ENCODE assay signal across 3 fruit fly cellular contexts in genomic region chr2L:17449608-17450504, dm6.
TF ChIP-seq lines count a peak whose summit lies in the region.

dl (minus strand) TSS chr2L:17450364.

TF ChIP-seq in whole organism, embryonic, 481 proteins besides CTCF, POLR2A, EP300 and RAD21 (continued from another document and continues in another):
- TF ChIP-seq chn (GFP tag; optimal IDR thresholded peaks at IDR 0.05; lab: Kevin White, UChicago) (no peak), CG6683 (GFP tag; optimal IDR thresholded peaks at IDR 0.05; lab: Kevin White, UChicago) (no peak), odd (GFP tag; optimal IDR thresholded peaks at IDR 0.05; lab: Kevin White, UChicago) (no peak), cato (GFP tag; optimal IDR thresholded peaks at IDR 0.05; lab: Kevin White, UChicago; ENCODE audit: borderline replicate concordance) (no peak), Ada2b (GFP tag; IDR thresholded peaks at IDR 0.05; lab: Robert Waterston, UW) (no peak), phol (tag; optimal IDR thresholded peaks at IDR 0.05; lab: Kevin White, UChicago) (no peak), wek (GFP tag; optimal IDR thresholded peaks at IDR 0.05; lab: Kevin White, UChicago) (no peak), cas (GFP tag; IDR thresholded peaks at IDR 0.05; lab: Robert Waterston, UW) (no peak), esg (GFP tag; conservative IDR thresholded peaks at IDR 0.05; lab: Robert Waterston, UW) (no peak), Mes4 (GFP tag; optimal IDR thresholded peaks at IDR 0.05; lab: Kevin White, UChicago) (no peak), ato (GFP tag; IDR thresholded peaks at IDR 0.05; lab: Robert Waterston, UW; ENCODE audit: partially characterized antibody) (peak; percentile 35; the same call in 1 of the 2 replicates), Mrtf (GFP tag; IDR thresholded peaks at IDR 0.05; lab: Robert Waterston, UW) (no peak), CHES-1-like (GFP tag; optimal IDR thresholded peaks at IDR 0.05; lab: Kevin White, UChicago) (no peak), zfh2 (GFP tag; optimal IDR thresholded peaks at IDR 0.05; lab: Kevin White, UChicago) (no peak), gsb-n (tag; optimal IDR thresholded peaks at IDR 0.05; lab: Kevin White, UChicago) (no peak), stwl (tag; optimal IDR thresholded peaks at IDR 0.05; lab: Kevin White, UChicago) (peak; percentile 24), slp2 (GFP tag; optimal IDR thresholded peaks at IDR 0.05; lab: Kevin White, UChicago) (no peak), Oaz (GFP tag; IDR thresholded peaks at IDR 0.05; lab: Robert Waterston, UW) (no peak), Sox100B (GFP tag; optimal IDR thresholded peaks at IDR 0.05; lab: Kevin White, UChicago) (no peak), CG8359 (GFP tag; optimal IDR thresholded peaks at IDR 0.05; lab: Kevin White, UChicago; ENCODE audit: borderline replicate concordance) (no peak), Hand (GFP tag; optimal IDR thresholded peaks at IDR 0.05; lab: Kevin White, UChicago) (no peak), CG6813 (GFP tag; optimal IDR thresholded peaks at IDR 0.05; lab: Kevin White, UChicago) (no peak), CG10979 (tag; optimal IDR thresholded peaks at IDR 0.05; lab: Kevin White, UChicago) (no peak), cwo (GFP tag; optimal IDR thresholded peaks at IDR 0.05; lab: Kevin White, UChicago) (no peak), gcm2 (GFP tag; optimal IDR thresholded peaks at IDR 0.05; lab: Kevin White, UChicago) (no peak), Scr (GFP tag; IDR thresholded peaks at IDR 0.05; lab: Robert Waterston, UW; ENCODE audit: partially characterized antibody) (peak; percentile 35; the same call in 1 of the 2 replicates), Stat92E (GFP tag; optimal IDR thresholded peaks at IDR 0.05; lab: Kevin White, UChicago) (no peak), repo (GFP tag; optimal IDR thresholded peaks at IDR 0.05; lab: Kevin White, UChicago) (peak; percentile 5), CG31224 (GFP tag; IDR thresholded peaks at IDR 0.05; lab: Robert Waterston, UW) (no peak), CG1647 (GFP tag; optimal IDR thresholded peaks at IDR 0.05; lab: Kevin White, UChicago) (no peak), Ets65A (GFP tag; lab: Kevin White, UChicago) (no peak), Max (GFP tag; optimal IDR thresholded peaks at IDR 0.05; lab: Kevin White, UChicago) (no peak), CG3838 (GFP tag; optimal IDR thresholded peaks at IDR 0.05; lab: Kevin White, UChicago) (no peak), CG12219 (GFP tag; optimal IDR thresholded peaks at IDR 0.05; lab: Kevin White, UChicago) (no peak), HLH4C (GFP tag; IDR thresholded peaks at IDR 0.05; lab: Robert Waterston, UW; ENCODE audit: partially characterized antibody) (peak; percentile 39; the same call in 1 of the 3 replicates), pb (GFP tag; optimal IDR thresholded peaks at IDR 0.05; lab: Kevin White, UChicago) (no peak), unpg (GFP tag; optimal IDR thresholded peaks at IDR 0.05; lab: Kevin White, UChicago) (no peak), Doc2 (GFP tag; IDR thresholded peaks at IDR 0.05; lab: Robert Waterston, UW) (no peak), hth (optimal IDR thresholded peaks at IDR 0.05; lab: Kevin White, UChicago) (no peak), chinmo (GFP tag; IDR thresholded peaks at IDR 0.05; lab: Robert Waterston, UW; ENCODE audit: partially characterized antibody) (peak; percentile 85; the same call in 3 of the 4 replicates), Gug (GFP tag; IDR thresholded peaks at IDR 0.05; lab: Robert Waterston, UW) (no peak), CG3065 (GFP tag; optimal IDR thresholded peaks at IDR 0.05; lab: Kevin White, UChicago) (no peak), Usf (GFP tag; optimal IDR thresholded peaks at IDR 0.05; lab: Kevin White, UChicago) (no peak), CG9932 (GFP tag; IDR thresholded peaks at IDR 0.05; lab: Robert Waterston, UW) (peak; percentile 33; the same call in 1 of the 2 replicates)

TF ChIP-seq in whole organism, prepupa, 60 proteins besides CTCF, POLR2A, EP300 and RAD21 (continued from another document):
- TF ChIP-seq lz (GFP tag; optimal IDR thresholded peaks at IDR 0.05; lab: Kevin White, UChicago) = peak; percentile 2
- TF ChIP-seq Gug (GFP tag; IDR thresholded peaks at IDR 0.05; lab: Robert Waterston, UW) = no peak
- peak; percentile 28 for TF ChIP-seq topi (GFP tag; optimal IDR thresholded peaks at IDR 0.05; lab: Kevin White, UChicago)
- TF ChIP-seq Smox (GFP tag; optimal IDR thresholded peaks at IDR 0.05; lab: Kevin White, UChicago) = peak; percentile 49
- peak; percentile 67; the same call in 2 of the 3 replicates for TF ChIP-seq eg (GFP tag; IDR thresholded peaks at IDR 0.05; lab: Robert Waterston, UW)
- peak; percentile 67 for TF ChIP-seq OdsH (GFP tag; optimal IDR thresholded peaks at IDR 0.05; lab: Kevin White, UChicago)
- TF ChIP-seq Sox15 (GFP tag; optimal IDR thresholded peaks at IDR 0.05; lab: Kevin White, UChicago) = peak; percentile 20
- TF ChIP-seq fd85E (GFP tag; optimal IDR thresholded peaks at IDR 0.05; lab: Kevin White, UChicago) = no peak
- peak; percentile 50 for TF ChIP-seq Sox14 (GFP tag; optimal IDR thresholded peaks at IDR 0.05; lab: Kevin White, UChicago)
- TF ChIP-seq svp (GFP tag; lab: Kevin White, UChicago) = peak; percentile 78
- TF ChIP-seq acj6 (GFP tag; optimal IDR thresholded peaks at IDR 0.05; lab: Kevin White, UChicago) = peak; percentile 36
- no peak for TF ChIP-seq CG16779 (tag; optimal IDR thresholded peaks at IDR 0.05; lab: Kevin White, UChicago)
- peak; percentile 43 for TF ChIP-seq CG3919 (GFP tag; optimal IDR thresholded peaks at IDR 0.05; lab: Kevin White, UChicago)
- peak; percentile 91 for TF ChIP-seq CG32006 (GFP tag; optimal IDR thresholded peaks at IDR 0.05; lab: Kevin White, UChicago)
- peak; percentile 9 for TF ChIP-seq Blimp-1 (GFP tag; optimal IDR thresholded peaks at IDR 0.05; lab: Kevin White, UChicago)
- peak; percentile 12 for TF ChIP-seq CG7368 (GFP tag; optimal IDR thresholded peaks at IDR 0.05; lab: Kevin White, UChicago)
- TF ChIP-seq Hr38 (GFP tag; optimal IDR thresholded peaks at IDR 0.05; lab: Kevin White, UChicago) = no peak
- peak; percentile 9 for TF ChIP-seq Sox102F (GFP tag; optimal IDR thresholded peaks at IDR 0.05; lab: Kevin White, UChicago)
- TF ChIP-seq CG6276 (GFP tag; optimal IDR thresholded peaks at IDR 0.05; lab: Kevin White, UChicago) = peak; percentile 75
- TF ChIP-seq CG6854 (GFP tag; optimal IDR thresholded peaks at IDR 0.05; lab: Kevin White, UChicago) = no peak
- TF ChIP-seq CG11762 (GFP tag; optimal IDR thresholded peaks at IDR 0.05; lab: Kevin White, UChicago; ENCODE audit: insufficient read depth) = peak; percentile 33
- TF ChIP-seq CG3032 (tag; optimal IDR thresholded peaks at IDR 0.05; lab: Kevin White, UChicago) = no peak
- peak; percentile 80 for TF ChIP-seq fkh (GFP tag; optimal IDR thresholded peaks at IDR 0.05; lab: Kevin White, UChicago)
- TF ChIP-seq vri (GFP tag; optimal IDR thresholded peaks at IDR 0.05; lab: Kevin White, UChicago) = peak; percentile 72
- peak; percentile 25 for TF ChIP-seq achi (GFP tag; optimal IDR thresholded peaks at IDR 0.05; lab: Kevin White, UChicago)
- TF ChIP-seq CG6792 (GFP tag; optimal IDR thresholded peaks at IDR 0.05; lab: Kevin White, UChicago) = peak; percentile 34
- no peak for TF ChIP-seq CG31627 (GFP tag; optimal IDR thresholded peaks at IDR 0.05; lab: Kevin White, UChicago)
- peak; percentile 2 for TF ChIP-seq CG9139 (GFP tag; optimal IDR thresholded peaks at IDR 0.05; lab: Kevin White, UChicago)
- TF ChIP-seq CG15336 (GFP tag; IDR thresholded peaks at IDR 0.05; lab: Robert Waterston, UW) = peak; percentile 70
- peak; percentile 42 for TF ChIP-seq spab (GFP tag; optimal IDR thresholded peaks at IDR 0.05; lab: Kevin White, UChicago)
- TF ChIP-seq pdm3 (GFP tag; optimal IDR thresholded peaks at IDR 0.05; lab: Kevin White, UChicago) = peak; percentile 76
- peak; percentile 26 for TF ChIP-seq CG10669 (GFP tag; optimal IDR thresholded peaks at IDR 0.05; lab: Kevin White, UChicago)
- TF ChIP-seq esn (GFP tag; optimal IDR thresholded peaks at IDR 0.05; lab: Kevin White, UChicago) = peak; percentile 36
- TF ChIP-seq Eip93F (GFP tag; optimal IDR thresholded peaks at IDR 0.05; lab: Kevin White, UChicago) = no peak
- peak; percentile 65 for TF ChIP-seq net (GFP tag; optimal IDR thresholded peaks at IDR 0.05; lab: Kevin White, UChicago)
- peak in 1 of 2 experiments; percentile 79 for TF ChIP-seq salr (GFP tag; optimal IDR thresholded peaks at IDR 0.05; lab: Kevin White, UChicago)
- peak; percentile 81 for TF ChIP-seq CG8119 (GFP tag; IDR thresholded peaks at IDR 0.05; lab: Robert Waterston, UW)
- peak; percentile 46 for TF ChIP-seq CG6808 (GFP tag; optimal IDR thresholded peaks at IDR 0.05; lab: Kevin White, UChicago)
- TF ChIP-seq CG11902 (GFP tag; optimal IDR thresholded peaks at IDR 0.05; lab: Kevin White, UChicago) = no peak
- peak; percentile 78 for TF ChIP-seq Hr4 (GFP tag; optimal IDR thresholded peaks at IDR 0.05; lab: Kevin White, UChicago)
- peak; percentile 36 for TF ChIP-seq CG10631 (GFP tag; optimal IDR thresholded peaks at IDR 0.05; lab: Kevin White, UChicago)

TF ChIP-seq in whole organism, wandering third instar larva, 38 proteins besides CTCF, POLR2A, EP300 and RAD21 (continued from another document):
- TF ChIP-seq Hnf4 (GFP tag; optimal IDR thresholded peaks at IDR 0.05; lab: Kevin White, UChicago) (no peak), pan (optimal IDR thresholded peaks at IDR 0.05; lab: Kevin White, UChicago) (no peak), psq (GFP tag; optimal IDR thresholded peaks at IDR 0.05; lab: Kevin White, UChicago) (peak; percentile 52), Sp1 (GFP tag; optimal IDR thresholded peaks at IDR 0.05; lab: Kevin White, UChicago) (peak; percentile 11), tai (GFP tag; optimal IDR thresholded peaks at IDR 0.05; lab: Kevin White, UChicago) (peak; percentile 44), Mio (GFP tag; optimal IDR thresholded peaks at IDR 0.05; lab: Kevin White, UChicago) (no peak), Myc (optimal IDR thresholded peaks at IDR 0.05; lab: Kevin White, UChicago) (no peak), dsf (GFP tag; optimal IDR thresholded peaks at IDR 0.05; lab: Kevin White, UChicago; ENCODE audit: borderline replicate concordance) (no peak), OdsH (GFP tag; optimal IDR thresholded peaks at IDR 0.05; lab: Kevin White, UChicago) (peak; percentile 19), h (GFP tag; optimal IDR thresholded peaks at IDR 0.05; lab: Kevin White, UChicago) (peak; percentile 83), sage (GFP tag; optimal IDR thresholded peaks at IDR 0.05; lab: Kevin White, UChicago) (peak; percentile 26), usp (GFP tag; optimal IDR thresholded peaks at IDR 0.05; lab: Kevin White, UChicago) (no peak), N (GFP tag; optimal IDR thresholded peaks at IDR 0.05; lab: Kevin White, UChicago) (no peak), CG9705 (GFP tag; optimal IDR thresholded peaks at IDR 0.05; lab: Kevin White, UChicago) (no peak)
